Fruit fly (Drosophila melanogaster) whole organism, embryonic: ENCODE measurements around the gene Pif1A.

ENCODE experiments used
- CG10979 ChIP-seq: fragments of 200-800 bp; sonication (Bioruptor generic); optimal IDR thresholded peaks from 2 replicates; lab custom pipeline; 2018; ENCODE audit warnings: missing biosample characterization, mild to moderate bottlenecking, missing genetic modification characterization, moderate library complexity
- CG12155 ChIP-seq: fragments of 200-800 bp; sonication (Bioruptor generic); optimal IDR thresholded peaks from 3 replicates; lab custom pipeline; 2016; ENCODE audit warnings: missing biosample characterization, missing genetic modification characterization
- CG13424 ChIP-seq: fragments of 200-800 bp; sonication (Bioruptor generic); optimal IDR thresholded peaks from 2 replicates; lab custom pipeline; 2019; ENCODE audit warnings: missing biosample characterization, mild to moderate bottlenecking, missing genetic modification characterization, moderate library complexity
- CG13775 ChIP-seq: fragments of 200-800 bp; sonication (Bioruptor generic); optimal IDR thresholded peaks from 3 replicates; lab custom pipeline; 2017; ENCODE audit warnings: missing biosample characterization, mild to moderate bottlenecking, missing genetic modification characterization
- CG13894 ChIP-seq: fragments of 200-800 bp; sonication (Bioruptor generic); optimal IDR thresholded peaks from 3 replicates; lab custom pipeline; 2018; ENCODE audit warnings: missing biosample characterization, mild to moderate bottlenecking, missing genetic modification characterization, moderate library complexity
- CG14441 ChIP-seq: fragments of 200-800 bp; sonication (Bioruptor generic); IDR thresholded peaks from 2 replicates; pipeline ENCODE4 v1.3.6; 2022; ENCODE audit warnings: missing biosample characterization, missing genetic modification characterization
- CG14965 ChIP-seq: fragments of 200-800 bp; sonication (Bioruptor generic); optimal IDR thresholded peaks from 2 replicates; lab custom pipeline; 2016; ENCODE audit warnings: missing biosample characterization, missing genetic modification characterization, borderline replicate concordance
- CG15073 ChIP-seq: fragments of 200-800 bp; sonication (Bioruptor generic); optimal IDR thresholded peaks from 2 replicates; lab custom pipeline; 2016; ENCODE audit warnings: missing biosample characterization, missing genetic modification characterization
- CG17568 ChIP-seq: fragments of 200-800 bp; sonication (Bioruptor generic); optimal IDR thresholded peaks from 2 replicates; lab custom pipeline; 2018; ENCODE audit warnings: missing biosample characterization, mild to moderate bottlenecking, missing genetic modification characterization, moderate library complexity
- CG18619 ChIP-seq: fragments of 200-800 bp; sonication (Bioruptor generic); optimal IDR thresholded peaks from 3 replicates; lab custom pipeline; 2017; ENCODE audit warnings: missing biosample characterization, mild to moderate bottlenecking, missing genetic modification characterization
- CG2120 ChIP-seq: fragments of 200-800 bp; sonication (Bioruptor generic); optimal IDR thresholded peaks from 3 replicates; lab custom pipeline; 2016; ENCODE audit warnings: missing biosample characterization, missing genetic modification characterization
- CG2129 ChIP-seq: fragments of 200-800 bp; sonication (Bioruptor generic); IDR thresholded peaks from 2 replicates; pipeline ENCODE4 v1.3.6; 2022; ENCODE audit warnings: missing biosample characterization, missing genetic modification characterization; ENCODE audit not compliant: partially characterized antibody
- CG30020 ChIP-seq: fragments of 200-800 bp; optimal IDR thresholded peaks from 2 replicates; lab custom pipeline; 2019; ENCODE audit warnings: missing biosample characterization, mild to moderate bottlenecking, missing genetic modification characterization, moderate library complexity
- CG3407 ChIP-seq: fragments of 200-800 bp; sonication (Bioruptor generic); optimal IDR thresholded peaks from 2 replicates; lab custom pipeline; 2018; ENCODE audit warnings: missing biosample characterization, mild to moderate bottlenecking, missing genetic modification characterization
- CG42726 ChIP-seq: fragments of 200-800 bp; sonication (Bioruptor generic); IDR thresholded peaks from 2 replicates; pipeline ENCODE4 v1.3.6; 2022; ENCODE audit warnings: missing biosample characterization, missing genetic modification characterization; ENCODE audit not compliant: partially characterized antibody
- CG6854 ChIP-seq: fragments of 200-800 bp; sonication (Bioruptor generic); optimal IDR thresholded peaks from 3 replicates; lab custom pipeline; 2017; ENCODE audit warnings: missing biosample characterization, mild to moderate bottlenecking, missing genetic modification characterization
- CG7928 ChIP-seq: fragments of 200-800 bp; sonication (Bioruptor generic); optimal IDR thresholded peaks from 2 replicates; lab custom pipeline; 2017; ENCODE audit warnings: missing biosample characterization, mild to moderate bottlenecking, missing genetic modification characterization
- CG9609 ChIP-seq: fragments of 200-800 bp; sonication (Bioruptor generic); optimal IDR thresholded peaks from 3 replicates; lab custom pipeline; 2016; ENCODE audit warnings: missing biosample characterization, missing genetic modification characterization
- CG9797 ChIP-seq: fragments of 200-800 bp; sonication (Bioruptor generic); optimal IDR thresholded peaks from 3 replicates; lab custom pipeline; 2018; ENCODE audit warnings: missing biosample characterization, mild to moderate bottlenecking, missing genetic modification characterization
- Camta ChIP-seq: fragments of 200-800 bp; sonication (Bioruptor generic); optimal IDR thresholded peaks from 2 replicates; lab custom pipeline; 2016; ENCODE audit warnings: missing biosample characterization, missing genetic modification characterization
- Gug ChIP-seq: fragments of 200-800 bp; sonication (Bioruptor generic); IDR thresholded peaks from 4 replicates; pipeline ENCODE4 v1.3.6; 2022; ENCODE audit warnings: missing biosample characterization, missing genetic modification characterization
- H15 ChIP-seq: fragments of 200-800 bp; sonication (Bioruptor generic); IDR thresholded peaks from 3 replicates; pipeline ENCODE4 v1.3.6; 2022; ENCODE audit warnings: missing biosample characterization, missing genetic modification characterization
- Lim3 ChIP-seq: fragments of 200-800 bp; sonication (Bioruptor generic); IDR thresholded peaks from 2 replicates; pipeline ENCODE4 v1.3.6; 2022; ENCODE audit warnings: missing biosample characterization, missing genetic modification characterization
- MESR4 ChIP-seq: fragments of 200-800 bp; sonication (Bioruptor generic); optimal IDR thresholded peaks from 2 replicates; lab custom pipeline; 2018; ENCODE audit warnings: missing biosample characterization, mild to moderate bottlenecking, missing genetic modification characterization, moderate library complexity
- NC2β ChIP-seq: fragments of 200-800 bp; sonication (Bioruptor generic); optimal IDR thresholded peaks from 2 replicates; lab custom pipeline; 2016; ENCODE audit warnings: missing biosample characterization, missing genetic modification characterization
- Nf-YA ChIP-seq: fragments of 200-800 bp; sonication (Bioruptor generic); IDR thresholded peaks from 2 replicates; pipeline ENCODE4 v1.3.6; 2022; ENCODE audit warnings: missing biosample characterization, missing genetic modification characterization
- Pdp1 ChIP-seq, 2 experiments: fragments of 200-800 bp; sonication (Bioruptor generic); optimal IDR thresholded peaks; 3 replicates each; lab custom pipeline; 2016; ENCODE audit warnings: missing biosample characterization in 2 of 2, missing genetic modification characterization in 2 of 2, mild to moderate bottlenecking in 1 of 2, moderate library complexity in 1 of 2
- Sox102F ChIP-seq: fragments of 200-800 bp; sonication (Bioruptor generic); optimal IDR thresholded peaks from 2 replicates; lab custom pipeline; 2018; ENCODE audit warnings: missing biosample characterization, mild to moderate bottlenecking, missing genetic modification characterization, moderate library complexity
- TFAM ChIP-seq: fragments of 200-800 bp; sonication (Bioruptor generic); optimal IDR thresholded peaks from 2 replicates; lab custom pipeline; 2017; ENCODE audit warnings: missing biosample characterization, missing genetic modification characterization, inconsistent platforms
- ash1 ChIP-seq: fragments of 200-800 bp; sonication (Bioruptor generic); optimal IDR thresholded peaks from 2 replicates; lab custom pipeline; 2018; ENCODE audit warnings: missing biosample characterization, mild to moderate bottlenecking, missing genetic modification characterization
- chn ChIP-seq: fragments of 200-800 bp; sonication (Bioruptor generic); optimal IDR thresholded peaks from 2 replicates; lab custom pipeline; 2016; ENCODE audit warnings: missing biosample characterization, missing genetic modification characterization
- croc ChIP-seq: fragments of 200-800 bp; sonication (Bioruptor generic); conservative IDR thresholded peaks from 3 replicates; pipeline ENCODE4 v1.3.6; 2022; ENCODE audit warnings: missing biosample characterization, missing genetic modification characterization
- crp ChIP-seq, 2 experiments: fragments of 200-800 bp; sonication (Bioruptor generic); optimal IDR thresholded peaks; 2 replicates in 1 of 2; 3 replicates in 1 of 2; lab custom pipeline; 2017; ENCODE audit warnings: missing biosample characterization in 2 of 2, missing genetic modification characterization in 2 of 2, mild to moderate bottlenecking in 1 of 2, moderate library complexity in 1 of 2
- ewg ChIP-seq: fragments of 200-800 bp; sonication (Bioruptor generic); optimal IDR thresholded peaks from 3 replicates; lab custom pipeline; 2017; ENCODE audit warnings: mild to moderate bottlenecking, missing biosample characterization, missing genetic modification reagents, missing genetic modification characterization
- hb ChIP-seq: fragments of 200-800 bp; sonication (Bioruptor generic); IDR thresholded peaks from 3 replicates; pipeline ENCODE4 v1.3.6; 2022; ENCODE audit warnings: missing biosample characterization, missing genetic modification characterization; ENCODE audit not compliant: partially characterized antibody
- ind ChIP-seq: fragments of 200-800 bp; sonication (Bioruptor generic); optimal IDR thresholded peaks from 3 replicates; lab custom pipeline; 2016; ENCODE audit warnings: missing biosample characterization, missing genetic modification characterization
- inv ChIP-seq: fragments of 200-800 bp; sonication (Bioruptor generic); IDR thresholded peaks from 2 replicates; pipeline ENCODE4 v1.3.6; 2022; ENCODE audit warnings: missing biosample characterization, missing genetic modification characterization; ENCODE audit not compliant: partially characterized antibody
- jumu ChIP-seq: fragments of 200-800 bp; sonication (Bioruptor generic); optimal IDR thresholded peaks from 3 replicates; lab custom pipeline; 2016; ENCODE audit warnings: missing biosample characterization, missing genetic modification characterization
- lmd ChIP-seq: fragments of 200-800 bp; sonication (Bioruptor generic); IDR thresholded peaks from 2 replicates; pipeline ENCODE4 v1.3.6; 2022; ENCODE audit warnings: missing biosample characterization, missing genetic modification characterization
- nerfin-1 ChIP-seq: fragments of 200-800 bp; sonication (Bioruptor generic); optimal IDR thresholded peaks from 3 replicates; lab custom pipeline; 2019; ENCODE audit warnings: missing biosample characterization, mild to moderate bottlenecking, missing genetic modification characterization, moderate library complexity
- nmo ChIP-seq: fragments of 200-800 bp; sonication (Bioruptor generic); optimal IDR thresholded peaks from 2 replicates; lab custom pipeline; 2018; ENCODE audit warnings: missing biosample characterization, mild to moderate bottlenecking, missing genetic modification characterization, moderate library complexity
- peb ChIP-seq: fragments of 200-800 bp; sonication (Bioruptor generic); IDR thresholded peaks from 2 replicates; pipeline ENCODE4 v1.3.6; 2022; ENCODE audit warnings: missing biosample characterization, missing genetic modification characterization
- row ChIP-seq: fragments of 200-800 bp; sonication (Bioruptor generic); IDR thresholded peaks from 3 replicates; pipeline ENCODE4 v1.3.6; 2022; ENCODE audit warnings: missing biosample characterization, missing genetic modification characterization
- sc ChIP-seq, 3 experiments: fragments of >200 bp in 2 of 3; fragments of 200-800 bp in 1 of 3; sonication (Bioruptor generic) in 1 of 3; optimal IDR thresholded peaks; 2 replicates in 2 of 3; 3 replicates in 1 of 3; lab custom pipeline; 2017; ENCODE audit warnings: mild to moderate bottlenecking in 1 of 3, missing biosample characterization in 1 of 3, missing genetic modification characterization in 1 of 3, missing genetic modification reagents in 1 of 3
- scrt ChIP-seq: fragments of 200-800 bp; sonication (Bioruptor generic); optimal IDR thresholded peaks from 2 replicates; lab custom pipeline; 2018; ENCODE audit warnings: missing biosample characterization, mild to moderate bottlenecking, missing genetic modification characterization, moderate library complexity
- shn ChIP-seq: fragments of 200-800 bp; sonication (Bioruptor generic); optimal IDR thresholded peaks from 3 replicates; lab custom pipeline; 2016; ENCODE audit warnings: missing biosample characterization, missing genetic modification characterization
- tll ChIP-seq, 2 experiments: fragments of 200-800 bp in 1 of 2; fragments of >200 bp in 1 of 2; sonication (Bioruptor generic) in 1 of 2; optimal IDR thresholded peaks; 2 replicates each; lab custom pipeline; 2017 to 2019; ENCODE audit warnings: missing biosample characterization in 2 of 2, missing genetic modification characterization in 2 of 2, mild to moderate bottlenecking in 1 of 2, moderate library complexity in 1 of 2
- wdn ChIP-seq: fragments of 200-800 bp; sonication (Bioruptor generic); IDR thresholded peaks from 2 replicates; pipeline ENCODE4 v1.3.6; 2022; ENCODE audit warnings: missing biosample characterization, missing genetic modification characterization

Pif1A gene

dm6 chr3R:8731597-8732263 lies 69.2 kb downstream of the Pif1A start, which contains the start of the genes M1BP and CG8202 (continued):
- TF ChIP-seq Sox102F (GFP tag; lab: Kevin White, UChicago) (peak; percentile 91), nerfin-1 (tag; lab: Kevin White, UChicago) (peak; percentile 90), nmo (GFP tag; lab: Kevin White, UChicago) (peak; percentile 96), CG13894 (no peak), inv (GFP tag; lab: Robert Waterston, UW) (no peak), ash1 (GFP tag; lab: Kevin White, UChicago) (no peak), hb (GFP tag; lab: Robert Waterston, UW) (no peak), tll (GFP tag; optimal IDR thresholded peaks at IDR 0.05; lab: Kevin White, UChicago) (no peak), lmd (GFP tag; lab: Robert Waterston, UW) (peak; percentile 82), ind (GFP tag; lab: Kevin White, UChicago) (peak; percentile 94), CG7928 (GFP tag; lab: Kevin White, UChicago) (peak; percentile 59), CG30020 (peak; percentile 85), Lim3 (no peak), wdn (GFP tag; lab: Robert Waterston, UW) (peak; percentile 53), sc (optimal IDR thresholded peaks at IDR 0.05; lab: Kevin White, UChicago) (no peak), sc (GFP tag; optimal IDR thresholded peaks at IDR 0.05; lab: Kevin White, UChicago) (peak; percentile 86), CG12155 (GFP tag; lab: Kevin White, UChicago) (peak; percentile 78), CG15073 (GFP tag; lab: Kevin White, UChicago) (no peak), chn (GFP tag; lab: Kevin White, UChicago) (peak; percentile 58), CG9609 (peak; percentile 38), peb (GFP tag; lab: Robert Waterston, UW) (no peak), CG2120 (GFP tag; lab: Kevin White, UChicago) (peak; percentile 82), MESR4 (peak; percentile 40), Camta (GFP tag; lab: Kevin White, UChicago) (peak; percentile 6), CG42726 (GFP tag; lab: Robert Waterston, UW) (no peak), shn (GFP tag; lab: Kevin White, UChicago) (peak; percentile 33), CG10979 (tag; lab: Kevin White, UChicago) (peak; percentile 93), Pdp1 (GFP tag; optimal IDR thresholded peaks at IDR 0.05; lab: Kevin White, UChicago) (peak; percentile 55 to 57), Nf-YA (GFP tag; lab: Robert Waterston, UW) (peak; percentile 59; the same call in 1 of the 2 replicates), CG6854 (peak; percentile 88), CG17568 (no peak), Gug (GFP tag; lab: Robert Waterston, UW) (peak; percentile 75), ewg (GFP tag; lab: Kevin White, UChicago) (peak; percentile 74), croc (GFP tag; lab: Robert Waterston, UW) (peak; percentile 66; the same call in 1 of the 3 replicates), CG2129 (GFP tag; lab: Robert Waterston, UW) (no peak), CG13775 (GFP tag; lab: Kevin White, UChicago) (peak; percentile 95), crp (GFP tag; optimal IDR thresholded peaks at IDR 0.05; lab: Kevin White, UChicago) (peak in 1 of 2 experiments; percentile 73), CG13424 (peak; percentile 96), CG14965 (GFP tag; lab: Kevin White, UChicago) (no peak), TFAM (GFP tag; lab: Kevin White, UChicago) (no peak), row (peak; percentile 91), CG14441 (GFP tag; lab: Robert Waterston, UW) (peak; percentile 76), CG18619 (GFP tag; lab: Kevin White, UChicago) (peak; percentile 93), CG9797 (GFP tag; lab: Kevin White, UChicago) (peak; percentile 54), H15 (GFP tag; lab: Robert Waterston, UW) (peak; percentile 59; the same call in 1 of the 3 replicates), jumu (peak; percentile 7), CG3407 (GFP tag; lab: Kevin White, UChicago) (peak; percentile 71), NC2β (GFP tag; lab: Kevin White, UChicago) (peak; percentile 13), scrt (GFP tag; lab: Kevin White, UChicago) (peak; percentile 21)
